Fruit fly (Drosophila melanogaster) whole organism, embryonic: Measurements from ENCODE around the gene Acp63F.
A peak's percentile ranks its signal among the peaks of the same experiment; 100 is the strongest.

Experiments
- Adf1 ChIP-seq: fragments of 200-800 bp; sonication (Bioruptor generic); IDR thresholded peaks from 2 replicates; pipeline ENCODE4 v1.3.6; 2022; ENCODE audit warnings: missing biosample characterization, missing genetic modification characterization
- CG10209 ChIP-seq: fragments of 200-800 bp; sonication (Bioruptor generic); optimal IDR thresholded peaks from 3 replicates; lab custom pipeline; 2017; ENCODE audit warnings: missing biosample characterization, mild to moderate bottlenecking, missing genetic modification characterization, missing genetic modification reagents
- CG10959 ChIP-seq: fragments of 200-800 bp; sonication (Bioruptor generic); IDR thresholded peaks from 2 replicates; pipeline ENCODE4 v1.3.6; 2022; ENCODE audit warnings: missing biosample characterization, missing genetic modification characterization
- CG11093 ChIP-seq: fragments of 200-800 bp; sonication (Bioruptor generic); IDR thresholded peaks from 3 replicates; pipeline ENCODE4 v1.3.6; 2022; ENCODE audit warnings: missing biosample characterization, missing genetic modification characterization
- CG11398 ChIP-seq: fragments of 200-800 bp; sonication (Bioruptor generic); optimal IDR thresholded peaks from 2 replicates; lab custom pipeline; 2016; ENCODE audit warnings: missing biosample characterization, missing genetic modification characterization
- CG11456 ChIP-seq: fragments of 200-800 bp; sonication (Bioruptor generic); IDR thresholded peaks from 3 replicates; pipeline ENCODE4 v1.3.6; 2022; ENCODE audit warnings: missing biosample characterization, missing genetic modification characterization
- CG12236 ChIP-seq: fragments of 200-800 bp; sonication (Bioruptor generic); optimal IDR thresholded peaks from 2 replicates; lab custom pipeline; 2016; ENCODE audit warnings: missing biosample characterization, missing genetic modification characterization
- CG13775 ChIP-seq: fragments of 200-800 bp; sonication (Bioruptor generic); optimal IDR thresholded peaks from 3 replicates; lab custom pipeline; 2017; ENCODE audit warnings: missing biosample characterization, mild to moderate bottlenecking, missing genetic modification characterization
- CG14014 ChIP-seq: fragments of 200-800 bp; sonication (Bioruptor generic); IDR thresholded peaks from 2 replicates; pipeline ENCODE4 v1.3.6; 2022; ENCODE audit warnings: missing biosample characterization, missing genetic modification characterization
- CG1603 ChIP-seq: fragments of 200-800 bp; sonication (Bioruptor generic); optimal IDR thresholded peaks from 2 replicates; lab custom pipeline; 2019; ENCODE audit warnings: missing biosample characterization, mild to moderate bottlenecking, missing genetic modification characterization, moderate library complexity
- CG17568 ChIP-seq: fragments of 200-800 bp; sonication (Bioruptor generic); optimal IDR thresholded peaks from 2 replicates; lab custom pipeline; 2018; ENCODE audit warnings: missing biosample characterization, mild to moderate bottlenecking, missing genetic modification characterization, moderate library complexity
- CG2120 ChIP-seq: fragments of 200-800 bp; sonication (Bioruptor generic); optimal IDR thresholded peaks from 3 replicates; lab custom pipeline; 2016; ENCODE audit warnings: missing biosample characterization, missing genetic modification characterization
- CG2889 ChIP-seq: fragments of 200-800 bp; sonication (Bioruptor generic); IDR thresholded peaks from 3 replicates; pipeline ENCODE4 v1.3.6; 2022; ENCODE audit warnings: missing biosample characterization, missing genetic modification characterization
- CG3995 ChIP-seq: fragments of 200-800 bp; sonication (Bioruptor generic); optimal IDR thresholded peaks from 3 replicates; lab custom pipeline; 2016; ENCODE audit warnings: missing biosample characterization, missing genetic modification characterization
- CG4820 ChIP-seq: fragments of 200-800 bp; sonication (Bioruptor generic); optimal IDR thresholded peaks from 3 replicates; lab custom pipeline; 2016; ENCODE audit warnings: missing biosample characterization, missing genetic modification characterization
- CG5953 ChIP-seq: fragments of 200-800 bp; sonication (Bioruptor generic); IDR thresholded peaks from 2 replicates; pipeline ENCODE4 v1.3.6; 2022; ENCODE audit warnings: missing biosample characterization, missing genetic modification characterization
- CG6683 ChIP-seq: fragments of 200-800 bp; sonication (Bioruptor generic); optimal IDR thresholded peaks from 2 replicates; lab custom pipeline; 2017; ENCODE audit warnings: missing biosample characterization, mild to moderate bottlenecking, missing genetic modification characterization, missing genetic modification reagents
- CG6813 ChIP-seq: fragments of 200-800 bp; sonication (Bioruptor generic); optimal IDR thresholded peaks from 2 replicates; lab custom pipeline; 2017; ENCODE audit warnings: missing biosample characterization, missing genetic modification characterization, mild to moderate bottlenecking, moderate library complexity, missing genetic modification reagents
- CG6854 ChIP-seq: fragments of 200-800 bp; sonication (Bioruptor generic); optimal IDR thresholded peaks from 3 replicates; lab custom pipeline; 2017; ENCODE audit warnings: missing biosample characterization, mild to moderate bottlenecking, missing genetic modification characterization
- CG8359 ChIP-seq: fragments of 200-800 bp; sonication (Bioruptor generic); optimal IDR thresholded peaks from 2 replicates; lab custom pipeline; 2017; ENCODE audit warnings: missing biosample characterization, mild to moderate bottlenecking, missing genetic modification characterization, borderline replicate concordance
- CG9876 ChIP-seq: fragments of 200-800 bp; sonication (Bioruptor generic); optimal IDR thresholded peaks from 2 replicates; lab custom pipeline; 2016; ENCODE audit warnings: missing biosample characterization, missing genetic modification characterization
- Elba2 ChIP-seq: fragments of 200-800 bp; sonication (Bioruptor generic); optimal IDR thresholded peaks from 3 replicates; lab custom pipeline; 2016; ENCODE audit warnings: missing biosample characterization, missing genetic modification characterization
- Hand ChIP-seq: fragments of 200-800 bp; sonication (Bioruptor generic); optimal IDR thresholded peaks from 2 replicates; lab custom pipeline; 2017; ENCODE audit warnings: mild to moderate bottlenecking, missing biosample characterization, missing genetic modification reagents, missing genetic modification characterization
- Hmx ChIP-seq: fragments of 200-800 bp; sonication (Bioruptor generic); optimal IDR thresholded peaks from 2 replicates; lab custom pipeline; 2016; ENCODE audit warnings: missing biosample characterization, missing genetic modification characterization
- Hr51 ChIP-seq, 2 experiments: fragments of 200-800 bp; sonication (Bioruptor generic); optimal IDR thresholded peaks; 2 replicates in 1 of 2; 3 replicates in 1 of 2; lab custom pipeline; 2016 to 2018; ENCODE audit warnings: missing biosample characterization in 2 of 2, missing genetic modification characterization in 2 of 2, mild to moderate bottlenecking in 1 of 2, moderate library complexity in 1 of 2
- Max ChIP-seq: fragments of 200-800 bp; sonication (Bioruptor generic); optimal IDR thresholded peaks from 2 replicates; lab custom pipeline; 2016; ENCODE audit warnings: missing biosample characterization, mild to moderate bottlenecking, missing genetic modification characterization
- Med ChIP-seq: fragments of 200-800 bp; sonication (Bioruptor generic); peaks from one replicate; lab custom pipeline; 2016; ENCODE audit warnings: missing biosample characterization, missing genetic modification characterization, mild to moderate bottlenecking, inconsistent platforms, moderate library complexity
- NC2α ChIP-seq: fragments of 200-800 bp; sonication (Bioruptor generic); optimal IDR thresholded peaks from 2 replicates; lab custom pipeline; 2016; ENCODE audit warnings: missing biosample characterization, missing genetic modification characterization
- Pdp1 ChIP-seq, 2 experiments: fragments of 200-800 bp; sonication (Bioruptor generic); optimal IDR thresholded peaks; 3 replicates each; lab custom pipeline; 2016; ENCODE audit warnings: missing biosample characterization in 2 of 2, missing genetic modification characterization in 2 of 2, mild to moderate bottlenecking in 1 of 2, moderate library complexity in 1 of 2
- Rx ChIP-seq: fragments of 200-800 bp; sonication (Bioruptor generic); IDR thresholded peaks from 2 replicates; pipeline ENCODE4 v1.3.6; 2022; ENCODE audit warnings: missing biosample characterization, missing genetic modification characterization
- ac ChIP-seq: fragments of 200-800 bp; sonication (Bioruptor generic); optimal IDR thresholded peaks from 3 replicates; lab custom pipeline; 2017; ENCODE audit warnings: missing biosample characterization, mild to moderate bottlenecking, missing genetic modification characterization
- aop ChIP-seq: fragments of 200-800 bp; sonication (Bioruptor generic); IDR thresholded peaks from 2 replicates; pipeline ENCODE4 v1.3.6; 2022; ENCODE audit warnings: missing biosample characterization, missing genetic modification characterization
- ara ChIP-seq: fragments of 200-800 bp; sonication (Bioruptor generic); IDR thresholded peaks from 2 replicates; pipeline ENCODE4 v1.3.6; 2022; ENCODE audit warnings: missing biosample characterization, missing genetic modification characterization
- bigmax ChIP-seq: fragments of 200-800 bp; sonication (Bioruptor generic); optimal IDR thresholded peaks from 2 replicates; lab custom pipeline; 2018; ENCODE audit warnings: missing biosample characterization, mild to moderate bottlenecking, missing genetic modification characterization
- cad ChIP-seq: fragments of >200 bp; optimal IDR thresholded peaks from 2 replicates; lab custom pipeline; 2017; ENCODE audit warnings: missing biosample characterization, missing genetic modification characterization
- chif ChIP-seq, 2 experiments: fragments of 200-800 bp; sonication (Bioruptor generic); optimal IDR thresholded peaks; 3 replicates each; lab custom pipeline; 2016; ENCODE audit warnings: missing biosample characterization in 2 of 2, missing genetic modification characterization in 2 of 2
- eyg ChIP-seq: fragments of 200-800 bp; sonication (Bioruptor generic); optimal IDR thresholded peaks from 3 replicates; lab custom pipeline; 2016; ENCODE audit warnings: missing biosample characterization, missing genetic modification characterization
- gce ChIP-seq: fragments of 200-800 bp; sonication (Bioruptor generic); IDR thresholded peaks from 3 replicates; pipeline ENCODE4 v1.3.6; 2022; ENCODE audit warnings: missing biosample characterization, missing genetic modification characterization
- gcm2 ChIP-seq: fragments of 200-800 bp; sonication (Bioruptor generic); optimal IDR thresholded peaks from 2 replicates; lab custom pipeline; 2016; ENCODE audit warnings: missing biosample characterization, missing genetic modification characterization
- grau ChIP-seq: fragments of 200-800 bp; optimal IDR thresholded peaks from 3 replicates; lab custom pipeline; 2019; ENCODE audit warnings: missing biosample characterization, mild to moderate bottlenecking, missing genetic modification characterization, moderate library complexity
- hb ChIP-seq: fragments of 200-800 bp; sonication (Bioruptor generic); IDR thresholded peaks from 3 replicates; pipeline ENCODE4 v1.3.6; 2022; ENCODE audit warnings: missing biosample characterization, missing genetic modification characterization; ENCODE audit not compliant: partially characterized antibody
- hkb ChIP-seq, 2 experiments: fragments of 200-800 bp in 1 of 2; fragments of >200 bp in 1 of 2; sonication (Bioruptor generic) in 1 of 2; IDR thresholded peaks in 1 of 2; optimal IDR thresholded peaks in 1 of 2; 2 replicates each; pipeline versions ENCODE4 v1.3.6 to Lab custom; 2017 to 2022; ENCODE audit warnings: missing biosample characterization in 1 of 2, missing genetic modification characterization in 1 of 2
- hth ChIP-seq: fragments of >200 bp; optimal IDR thresholded peaks from 2 replicates; lab custom pipeline; 2017; ENCODE audit warnings: inconsistent platforms
- lmd ChIP-seq: fragments of 200-800 bp; sonication (Bioruptor generic); IDR thresholded peaks from 2 replicates; pipeline ENCODE4 v1.3.6; 2022; ENCODE audit warnings: missing biosample characterization, missing genetic modification characterization
- oc ChIP-seq: fragments of 200-800 bp; sonication (Bioruptor generic); optimal IDR thresholded peaks from 2 replicates; lab custom pipeline; 2018; ENCODE audit warnings: missing biosample characterization, mild to moderate bottlenecking, missing genetic modification characterization, moderate library complexity
- peb ChIP-seq: fragments of 200-800 bp; sonication (Bioruptor generic); IDR thresholded peaks from 2 replicates; pipeline ENCODE4 v1.3.6; 2022; ENCODE audit warnings: missing biosample characterization, missing genetic modification characterization
- prd ChIP-seq, 3 experiments: fragments of >200 bp in 2 of 3; fragments of 200-800 bp in 1 of 3; sonication (Bioruptor generic) in 1 of 3; optimal IDR thresholded peaks in 2 of 3; IDR thresholded peaks in 1 of 3; 2 replicates in 2 of 3; 3 replicates in 1 of 3; pipeline versions ENCODE4 v1.3.6 to Lab custom; 2017 to 2022; ENCODE audit warnings: missing biosample characterization in 1 of 3, missing genetic modification characterization in 1 of 3
- sd ChIP-seq: fragments of 200-800 bp; sonication (Bioruptor generic); optimal IDR thresholded peaks from 3 replicates; lab custom pipeline; 2018; ENCODE audit warnings: missing biosample characterization, mild to moderate bottlenecking, missing genetic modification characterization, moderate library complexity
- slp2 ChIP-seq: fragments of 200-800 bp; sonication (Bioruptor generic); optimal IDR thresholded peaks from 2 replicates; lab custom pipeline; 2016; ENCODE audit warnings: missing biosample characterization, missing genetic modification characterization
- sob ChIP-seq: fragments of 200-800 bp; sonication (Bioruptor generic); IDR thresholded peaks from 2 replicates; pipeline ENCODE4 v1.3.6; 2022; ENCODE audit warnings: missing biosample characterization, missing genetic modification characterization
- sqz ChIP-seq: fragments of 200-800 bp; sonication (Bioruptor generic); optimal IDR thresholded peaks from 3 replicates; lab custom pipeline; 2018; ENCODE audit warnings: missing biosample characterization, mild to moderate bottlenecking, missing genetic modification characterization
- sr ChIP-seq: fragments of 200-800 bp; sonication (Bioruptor generic); IDR thresholded peaks from 3 replicates; pipeline ENCODE4 v1.3.6; 2022; ENCODE audit warnings: missing biosample characterization, missing genetic modification characterization
- trh ChIP-seq: fragments of 200-800 bp; sonication (Bioruptor generic); optimal IDR thresholded peaks from 2 replicates; lab custom pipeline; 2016; ENCODE audit warnings: missing biosample characterization, missing genetic modification characterization

Gene Acp63F

dm6 chr3L:3801813-3802212 lies 14.3 kb downstream of the Acp63F start (continued):
- TF ChIP-seq CG11093 (GFP tag; lab: Robert Waterston, UW) (no peak), Hr51 (GFP tag; optimal IDR thresholded peaks at IDR 0.05; lab: Kevin White, UChicago) (no peak), Elba2 (no peak), bigmax (GFP tag; lab: Kevin White, UChicago) (no peak), sr (no peak), CG11398 (GFP tag; lab: Kevin White, UChicago) (no peak), NC2α (GFP tag; lab: Kevin White, UChicago) (no peak), hb (GFP tag; lab: Robert Waterston, UW) (no peak), CG6813 (GFP tag; lab: Kevin White, UChicago) (no peak), hth (no peak), sd (tag; lab: Kevin White, UChicago) (peak; percentile 75), Adf1 (no peak), chif (GFP tag; optimal IDR thresholded peaks at IDR 0.05; lab: Kevin White, UChicago) (no peak), CG10959 (GFP tag; lab: Robert Waterston, UW) (no peak), sqz (GFP tag; lab: Kevin White, UChicago) (no peak), CG4820 (GFP tag; lab: Kevin White, UChicago) (no peak), peb (no peak), CG6854 (GFP tag; lab: Kevin White, UChicago) (no peak), CG11456 (GFP tag; lab: Robert Waterston, UW) (no peak), Hmx (GFP tag; lab: Kevin White, UChicago) (no peak), Pdp1 (GFP tag; optimal IDR thresholded peaks at IDR 0.05; lab: Kevin White, UChicago) (no peak), CG17568 (GFP tag; lab: Kevin White, UChicago) (no peak), CG13775 (no peak), CG10209 (GFP tag; lab: Kevin White, UChicago) (no peak), CG2120 (GFP tag; lab: Kevin White, UChicago) (peak; percentile 4), Hand (GFP tag; lab: Kevin White, UChicago) (peak; percentile 3), slp2 (GFP tag; lab: Kevin White, UChicago) (no peak), CG2889 (GFP tag; lab: Robert Waterston, UW) (no peak), prd (optimal IDR thresholded peaks at IDR 0.05; lab: Kevin White, UChicago) (no peak), prd (GFP tag; IDR thresholded peaks at IDR 0.05; lab: Robert Waterston, UW) (no peak), Med (GFP tag; lab: Kevin White, UChicago) (peak; percentile 48), eyg (no peak), oc (no peak), lmd (GFP tag; lab: Robert Waterston, UW) (no peak), cad (no peak), grau (tag; lab: Kevin White, UChicago) (peak; percentile 6)

- TF ChIP-seq CG14014 (GFP tag; lab: Robert Waterston, UW): no peak
- no peak for TF ChIP-seq trh (GFP tag; lab: Kevin White, UChicago)
- TF ChIP-seq Max (GFP tag; lab: Kevin White, UChicago): no peak
- no peak for TF ChIP-seq CG6683 (GFP tag; lab: Kevin White, UChicago)
- no peak for TF ChIP-seq CG9876 (GFP tag; lab: Kevin White, UChicago)
- no peak for TF ChIP-seq Rx (GFP tag; lab: Robert Waterston, UW)
- no peak for TF ChIP-seq CG3995 (GFP tag; lab: Kevin White, UChicago)
- peak; percentile 58 for TF ChIP-seq sob
- no peak for TF ChIP-seq CG8359
- TF ChIP-seq aop: no peak
- no peak for TF ChIP-seq chif (GFP tag; optimal IDR thresholded peaks at IDR 0.05; lab: Kevin White, UChicago)
- no peak for TF ChIP-seq CG12236 (GFP tag; lab: Kevin White, UChicago)
- TF ChIP-seq ac (GFP tag; lab: Kevin White, UChicago): no peak
- TF ChIP-seq hkb (optimal IDR thresholded peaks at IDR 0.05; lab: Kevin White, UChicago): no peak
- no peak for TF ChIP-seq hkb (GFP tag; IDR thresholded peaks at IDR 0.05; lab: Robert Waterston, UW)
- no peak for TF ChIP-seq CG1603 (tag; lab: Kevin White, UChicago)
- no peak for TF ChIP-seq ara (GFP tag; lab: Robert Waterston, UW)
- no peak for TF ChIP-seq CG5953 (GFP tag; lab: Robert Waterston, UW)
- TF ChIP-seq gcm2: no peak
- no peak for TF ChIP-seq gce (GFP tag; lab: Robert Waterston, UW)
These were observed 14.8 kb downstream of the Acp63F start for dm6 chr3L:3801343-3801742.
